Worm (Caenorhabditis elegans): Measurements from ENCODE around the gene lgc-52.

The lgc-52 gene

DNA sequence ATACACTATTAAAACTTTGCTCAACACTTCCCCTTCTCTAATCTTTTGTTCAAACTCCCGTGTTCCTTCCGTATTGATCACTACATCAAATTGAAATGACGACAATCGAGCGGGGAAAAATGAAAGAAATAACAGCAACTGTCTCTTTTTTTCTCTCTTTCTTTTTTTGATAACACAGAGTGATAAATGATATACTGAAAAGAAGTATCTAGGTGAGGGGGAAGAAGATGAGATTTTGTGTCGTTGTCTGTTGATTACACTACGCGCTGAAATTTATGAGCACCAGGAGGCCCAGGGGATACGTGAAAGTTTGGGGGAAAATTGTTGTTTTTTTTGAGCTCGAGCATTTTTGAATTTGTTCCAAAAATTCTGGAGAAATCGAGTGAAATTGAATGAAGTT lies 38.1 kb downstream of the lgc-52 start:
- TF ChIP-seq him-1 (tag; optimal IDR thresholded peaks at IDR 0.05) (no peak), W03F9.2 (tag; optimal IDR thresholded peaks at IDR 0.05) (no peak), dao-5 (tag; optimal IDR thresholded peaks at IDR 0.05) (no peak)

DNA sequence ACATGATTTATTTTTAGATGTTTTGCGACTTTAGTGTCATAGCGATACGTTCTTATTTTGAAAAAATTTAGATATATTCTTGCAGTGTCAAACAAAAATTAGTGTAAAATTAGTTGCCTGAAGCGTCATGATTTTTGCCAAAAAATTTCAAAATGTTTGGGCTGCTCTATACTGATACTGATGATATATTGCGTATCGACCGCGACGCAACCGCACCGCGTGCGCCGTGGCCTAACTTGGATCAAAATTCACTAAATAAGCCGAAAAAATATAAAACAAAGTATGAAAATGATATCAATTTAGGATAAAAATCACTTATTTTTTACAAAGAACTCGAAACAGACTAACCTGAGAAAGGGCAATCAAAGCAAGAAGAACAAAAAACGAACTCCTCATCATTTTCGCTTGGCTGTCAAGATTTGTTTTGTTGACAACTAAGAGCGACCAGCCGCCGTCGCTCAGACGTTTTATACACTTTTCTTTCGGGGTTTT lies 39.5 kb downstream of the lgc-52 start, which contains the start of gene ccg-1:
TSS of gene ccg-1 (minus strand) at position 442 of the 492 bp plus-strand sequence.
- TF ChIP-seq W03F9.2 (tag; optimal IDR thresholded peaks at IDR 0.05) (no peak), him-1 (tag; optimal IDR thresholded peaks at IDR 0.05) (no peak), dao-5 (tag; optimal IDR thresholded peaks at IDR 0.05) (no peak)

DNA sequence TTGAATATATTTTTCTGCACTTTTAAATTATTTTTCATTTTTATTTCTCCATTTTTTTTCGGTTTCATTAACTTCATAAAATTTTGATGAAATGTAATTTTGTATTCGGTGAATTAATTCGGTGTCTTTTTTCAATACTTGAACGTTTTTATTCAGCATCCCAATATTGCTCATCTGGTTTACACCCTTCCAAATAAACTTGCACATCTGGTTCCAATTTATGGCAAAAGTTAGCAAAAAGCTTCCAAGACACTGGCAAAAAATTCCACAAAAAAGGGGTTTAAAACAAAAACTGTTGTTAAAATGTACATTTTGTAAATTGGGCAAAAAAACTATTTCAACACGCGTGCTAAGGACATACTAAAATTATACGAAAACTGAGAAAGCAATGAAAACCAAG lies 44.3 kb downstream of the lgc-52 start:
- TF ChIP-seq W03F9.2 (tag; optimal IDR thresholded peaks at IDR 0.05) = no peak
- TF ChIP-seq him-1 (tag; optimal IDR thresholded peaks at IDR 0.05) = no peak
- TF ChIP-seq dao-5 (tag; optimal IDR thresholded peaks at IDR 0.05) = no peak

DNA sequence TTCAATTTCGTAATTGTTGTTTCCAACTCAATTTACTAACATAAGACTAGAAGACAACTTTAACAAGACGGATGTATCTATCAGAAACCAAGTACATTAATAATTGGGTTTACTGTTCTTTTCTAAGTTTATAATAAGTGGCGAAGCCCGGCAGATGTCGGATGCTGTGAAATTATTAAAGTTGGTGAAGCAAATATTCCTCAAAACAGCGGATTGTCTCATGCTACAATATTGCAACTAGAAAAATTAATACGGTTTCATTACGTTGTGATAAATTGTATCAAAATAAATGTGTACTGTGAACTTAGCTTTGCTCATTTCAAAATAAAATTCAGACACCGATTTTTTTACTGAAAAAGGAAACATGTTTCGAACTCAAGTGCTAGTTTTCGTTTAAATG lies 47.7 kb downstream of the lgc-52 start:
- no peak for TF ChIP-seq him-1 (tag; optimal IDR thresholded peaks at IDR 0.05)
- no peak for TF ChIP-seq W03F9.2 (tag; optimal IDR thresholded peaks at IDR 0.05)
- TF ChIP-seq dao-5 (tag; optimal IDR thresholded peaks at IDR 0.05) = no peak

DNA sequence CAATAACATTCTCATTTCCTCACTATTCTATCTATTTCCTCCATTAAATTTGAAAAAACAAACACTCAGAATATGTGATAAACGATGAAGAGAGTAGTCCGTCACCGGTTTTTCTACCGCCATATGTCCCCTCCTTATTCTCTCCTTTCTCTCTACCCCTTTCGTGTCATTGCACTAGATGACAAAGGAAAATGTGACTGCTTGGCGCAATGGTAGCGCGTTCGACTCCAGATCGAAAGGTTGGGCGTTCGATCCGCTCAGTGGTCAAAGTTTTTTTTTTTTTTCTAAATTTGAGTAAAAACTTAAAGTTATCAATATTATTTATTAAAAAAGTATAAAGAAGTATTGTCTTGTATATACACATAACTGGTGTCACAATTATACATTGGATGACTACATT lies 53.6 kb downstream of the lgc-52 start:
- TF ChIP-seq him-1 (tag; optimal IDR thresholded peaks at IDR 0.05) (no peak), dao-5 (tag; optimal IDR thresholded peaks at IDR 0.05) (no peak), W03F9.2 (tag; optimal IDR thresholded peaks at IDR 0.05) (no peak)

DNA sequence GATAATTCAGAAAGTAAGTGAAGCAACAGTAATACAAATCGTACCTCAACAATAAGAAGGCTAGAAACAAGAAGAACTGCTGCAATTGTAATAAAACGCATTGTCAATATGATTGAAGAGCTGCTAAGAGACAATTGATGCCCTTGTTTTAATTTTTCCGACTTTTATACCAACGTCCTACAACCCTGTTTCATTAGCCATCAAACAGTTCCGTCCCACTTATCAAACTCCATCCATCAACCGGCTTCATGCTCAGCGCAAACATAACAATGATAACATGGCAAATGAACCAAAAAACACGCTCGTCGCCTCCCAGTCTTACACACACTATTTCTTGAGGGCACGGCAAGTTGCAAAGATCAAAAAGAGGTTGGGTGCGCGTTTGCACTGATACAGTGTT lies 55.2 kb downstream of the lgc-52 start, which contains the start of gene pqn-90:
TSS of gene pqn-90 (minus strand) at position 101 of the 400 bp plus-strand sequence.
- TF ChIP-seq dao-5 (tag; optimal IDR thresholded peaks at IDR 0.05) (no peak), W03F9.2 (tag; optimal IDR thresholded peaks at IDR 0.05) (no peak), him-1 (tag; optimal IDR thresholded peaks at IDR 0.05) (no peak)

DNA sequence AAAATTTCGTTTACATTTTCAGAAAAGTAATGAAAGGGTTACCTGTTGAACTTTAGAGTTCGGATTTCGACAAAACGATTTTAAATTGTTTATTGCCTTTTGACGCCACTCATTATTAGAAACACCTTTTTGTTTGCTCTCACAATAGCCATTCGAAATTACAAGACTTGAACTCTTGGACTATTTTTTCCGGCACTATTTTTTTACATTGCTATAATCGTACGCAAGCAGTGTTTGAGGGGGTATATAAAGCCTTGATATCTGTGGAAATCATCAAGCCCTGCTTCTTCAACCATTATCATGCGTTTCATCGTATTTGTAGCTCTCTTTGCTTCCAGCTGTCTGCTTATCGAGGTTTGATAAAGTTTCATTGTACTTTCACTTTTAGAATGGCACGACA lies 55.7 kb downstream of the lgc-52 start, which contains the start of gene pqn-91:
TSS of gene pqn-91 (plus strand) at position 301 of the 400 bp plus-strand sequence.
- no peak for TF ChIP-seq W03F9.2 (tag; optimal IDR thresholded peaks at IDR 0.05)
- TF ChIP-seq dao-5 (tag; optimal IDR thresholded peaks at IDR 0.05) = no peak
- TF ChIP-seq him-1 (tag; optimal IDR thresholded peaks at IDR 0.05) = no peak

All from whole organism, L4/young adult.